Fruit fly (Drosophila melanogaster) whole organism, prepupa: ENCODE measurements around the gene niki.

ENCODE experiments used
- CG10631 ChIP-seq: fragments of 200-800 bp; sonication (Bioruptor generic); optimal IDR thresholded peaks from 2 replicates; lab custom pipeline; 2016; ENCODE audit warnings: missing biosample characterization, missing genetic modification characterization
- CG11294 ChIP-seq: fragments of 200-800 bp; sonication (Bioruptor generic); IDR thresholded peaks from 2 replicates; pipeline ENCODE4 v1.3.6; 2022; ENCODE audit warnings: missing biosample characterization, missing genetic modification characterization
- CG11762 ChIP-seq: fragments of 200-800 bp; sonication (Bioruptor generic); optimal IDR thresholded peaks from 3 replicates; lab custom pipeline; 2016; ENCODE audit warnings: missing biosample characterization, missing genetic modification characterization; ENCODE audit not compliant: insufficient read depth
- CG11902 ChIP-seq: fragments of 200-800 bp; sonication (Bioruptor generic); optimal IDR thresholded peaks from 3 replicates; lab custom pipeline; 2016; ENCODE audit warnings: missing biosample characterization, missing genetic modification characterization
- CG16779 ChIP-seq: fragments of 200-800 bp; sonication (Bioruptor generic); optimal IDR thresholded peaks from 3 replicates; lab custom pipeline; 2017; ENCODE audit warnings: missing biosample characterization, mild to moderate bottlenecking, missing genetic modification characterization
- CG31627 ChIP-seq: fragments of 200-800 bp; sonication (Bioruptor generic); optimal IDR thresholded peaks from 3 replicates; lab custom pipeline; 2016; ENCODE audit warnings: missing biosample characterization, missing genetic modification characterization
- CG34406 ChIP-seq: fragments of 200-800 bp; sonication (Bioruptor generic); optimal IDR thresholded peaks from 3 replicates; lab custom pipeline; 2016; ENCODE audit warnings: missing biosample characterization, missing genetic modification characterization
- CG4318 ChIP-seq: fragments of 200-800 bp; sonication (Bioruptor generic); optimal IDR thresholded peaks from 3 replicates; lab custom pipeline; 2017; ENCODE audit warnings: missing biosample characterization, mild to moderate bottlenecking, missing genetic modification characterization
- CG6163 ChIP-seq: fragments of 200-800 bp; sonication (Bioruptor generic); IDR thresholded peaks from 3 replicates; pipeline ENCODE4 v1.3.6; 2022; ENCODE audit warnings: missing biosample characterization, missing genetic modification characterization
- CG6792 ChIP-seq: fragments of 200-800 bp; sonication (Bioruptor generic); optimal IDR thresholded peaks from 3 replicates; lab custom pipeline; 2016; ENCODE audit warnings: missing biosample characterization, missing genetic modification characterization
- CG6854 ChIP-seq: fragments of 200-800 bp; sonication (Bioruptor generic); optimal IDR thresholded peaks from 2 replicates; lab custom pipeline; 2017; ENCODE audit warnings: missing biosample characterization, mild to moderate bottlenecking, missing genetic modification characterization
- CG7368 ChIP-seq: fragments of 200-800 bp; sonication (Bioruptor generic); optimal IDR thresholded peaks from 3 replicates; lab custom pipeline; 2016; ENCODE audit warnings: missing biosample characterization, missing genetic modification characterization
- CG9139 ChIP-seq: fragments of 200-800 bp; sonication (Bioruptor generic); optimal IDR thresholded peaks from 3 replicates; lab custom pipeline; 2017; ENCODE audit warnings: missing biosample characterization, mild to moderate bottlenecking, missing genetic modification characterization
- Eip78C ChIP-seq: fragments of 200-800 bp; sonication (Bioruptor generic); peaks from one replicate; lab custom pipeline; 2016; ENCODE audit warnings: missing biosample characterization, missing genetic modification characterization
- Eip93F ChIP-seq: fragments of 200-800 bp; sonication (Bioruptor generic); optimal IDR thresholded peaks from 2 replicates; lab custom pipeline; 2016; ENCODE audit warnings: missing biosample characterization, mild to moderate bottlenecking, missing genetic modification characterization
- Ets21C ChIP-seq: fragments of 200-800 bp; sonication (Bioruptor generic); optimal IDR thresholded peaks from 3 replicates; lab custom pipeline; 2016; ENCODE audit warnings: missing biosample characterization, missing genetic modification characterization
- Ets96B ChIP-seq: fragments of 200-800 bp; optimal IDR thresholded peaks from 2 replicates; lab custom pipeline; 2019; ENCODE audit warnings: missing biosample characterization, mild to moderate bottlenecking, missing genetic modification characterization, moderate library complexity
- Gug ChIP-seq: fragments of 200-800 bp; sonication (Bioruptor generic); IDR thresholded peaks from 2 replicates; pipeline ENCODE4 v1.3.6; 2022; ENCODE audit warnings: missing biosample characterization, missing genetic modification characterization
- Lpt ChIP-seq: fragments of 200-800 bp; sonication (Bioruptor generic); optimal IDR thresholded peaks from 3 replicates; lab custom pipeline; 2016; ENCODE audit warnings: missing biosample characterization, missing genetic modification characterization
- OdsH ChIP-seq: fragments of 200-800 bp; sonication (Bioruptor generic); optimal IDR thresholded peaks from 3 replicates; lab custom pipeline; 2016; ENCODE audit warnings: missing biosample characterization, missing genetic modification characterization
- Smox ChIP-seq: fragments of 200-800 bp; sonication (Bioruptor generic); optimal IDR thresholded peaks from 3 replicates; lab custom pipeline; 2016; ENCODE audit warnings: missing biosample characterization, missing genetic modification characterization
- Sox102F ChIP-seq: fragments of 200-800 bp; sonication (Bioruptor generic); optimal IDR thresholded peaks from 2 replicates; lab custom pipeline; 2016; ENCODE audit warnings: missing biosample characterization, mild to moderate bottlenecking, missing genetic modification characterization
- Sox15 ChIP-seq: fragments of 200-800 bp; sonication (Bioruptor generic); optimal IDR thresholded peaks from 3 replicates; lab custom pipeline; 2016; ENCODE audit warnings: missing biosample characterization, missing genetic modification characterization
- achi ChIP-seq: fragments of 200-800 bp; sonication (Bioruptor generic); optimal IDR thresholded peaks from 3 replicates; lab custom pipeline; 2016; ENCODE audit warnings: missing biosample characterization, missing genetic modification characterization
- cyc ChIP-seq: fragments of 200-800 bp; sonication (Bioruptor generic); optimal IDR thresholded peaks from 3 replicates; lab custom pipeline; 2016; ENCODE audit warnings: missing biosample characterization, missing genetic modification characterization
- esn ChIP-seq: fragments of 200-800 bp; sonication (Bioruptor generic); optimal IDR thresholded peaks from 2 replicates; lab custom pipeline; 2016; ENCODE audit warnings: missing biosample characterization, mild to moderate bottlenecking, missing genetic modification characterization, moderate library complexity
- fd59A ChIP-seq: fragments of 200-800 bp; sonication (Bioruptor generic); optimal IDR thresholded peaks from 2 replicates; lab custom pipeline; 2017; ENCODE audit warnings: missing biosample characterization, mild to moderate bottlenecking, missing genetic modification characterization, missing genetic modification reagents
- fd85E ChIP-seq: fragments of 200-800 bp; sonication (Bioruptor generic); optimal IDR thresholded peaks from 3 replicates; lab custom pipeline; 2016; ENCODE audit warnings: missing biosample characterization, missing genetic modification characterization
- fkh ChIP-seq: fragments of 200-800 bp; sonication (Bioruptor generic); optimal IDR thresholded peaks from 3 replicates; lab custom pipeline; 2017; ENCODE audit warnings: missing biosample characterization, mild to moderate bottlenecking, missing genetic modification characterization, moderate library complexity
- lz ChIP-seq: fragments of 200-800 bp; sonication (Bioruptor generic); optimal IDR thresholded peaks from 3 replicates; lab custom pipeline; 2016; ENCODE audit warnings: missing biosample characterization, missing genetic modification characterization
- net ChIP-seq: fragments of 200-800 bp; sonication (Bioruptor generic); optimal IDR thresholded peaks from 3 replicates; lab custom pipeline; 2016; ENCODE audit warnings: missing biosample characterization, missing genetic modification characterization
- ss ChIP-seq, 2 experiments: fragments of 200-800 bp; sonication (Bioruptor generic); optimal IDR thresholded peaks; 2 replicates in 1 of 2; 3 replicates in 1 of 2; lab custom pipeline; 2017 to 2018; ENCODE audit warnings: mild to moderate bottlenecking in 2 of 2, missing biosample characterization in 2 of 2, missing genetic modification characterization in 2 of 2, moderate library complexity in 1 of 2
- svp ChIP-seq: fragments of 200-800 bp; sonication (Bioruptor generic); peaks from one replicate; lab custom pipeline; 2016; ENCODE audit warnings: missing biosample characterization, missing genetic modification characterization
- vri ChIP-seq: fragments of 200-800 bp; sonication (Bioruptor generic); optimal IDR thresholded peaks from 3 replicates; lab custom pipeline; 2016; ENCODE audit warnings: missing biosample characterization, mild to moderate bottlenecking, missing genetic modification characterization

The niki gene

DNA sequence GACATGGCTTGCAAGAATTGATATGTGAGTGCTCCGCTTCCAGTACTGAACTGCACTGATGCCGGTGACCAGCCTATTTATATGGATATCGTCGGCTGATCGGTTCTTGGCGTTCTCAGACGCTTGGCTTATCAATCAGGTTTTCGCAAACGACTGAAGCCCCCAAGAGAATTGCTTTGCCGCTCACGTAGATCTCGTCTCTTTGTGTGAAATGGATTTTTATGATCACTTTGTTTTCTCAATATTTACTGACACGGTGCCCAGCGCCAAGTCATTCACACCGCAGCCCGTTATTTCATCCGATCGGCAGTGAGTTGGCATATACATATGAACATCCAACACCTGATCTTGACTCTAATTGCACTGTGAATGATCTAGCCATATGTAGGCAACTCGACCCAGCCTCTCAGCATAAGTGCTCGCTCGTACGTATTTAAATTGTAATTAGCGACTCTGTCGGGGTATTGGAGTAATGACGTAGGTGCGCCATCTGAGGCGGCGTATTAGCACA lies 34.9 kb upstream of the niki start, which contains the start of gene CG13639:
CG13639 (minus strand) TSS at position 51 of the 511 bp plus-strand sequence.
- peak in 1 of 2 experiments; percentile 51 for TF ChIP-seq ss (GFP tag; optimal IDR thresholded peaks at IDR 0.05; lab: Kevin White, UChicago)
- peak; percentile 69 for TF ChIP-seq Eip78C (GFP tag; lab: Kevin White, UChicago)
- TF ChIP-seq Ets21C (GFP tag; lab: Kevin White, UChicago) = no peak
- no peak for TF ChIP-seq fd59A (GFP tag; lab: Kevin White, UChicago)
- TF ChIP-seq CG6163 (GFP tag; lab: Robert Waterston, UW) = 0 out of 3 replicates have a peak, but pooled peaks have one; percentile 24
- no peak for TF ChIP-seq CG11902 (GFP tag; lab: Kevin White, UChicago)
- no peak for TF ChIP-seq Sox102F
- TF ChIP-seq CG9139 (GFP tag; lab: Kevin White, UChicago) = peak; percentile 27
- TF ChIP-seq CG16779 (tag; lab: Kevin White, UChicago) = no peak

DNA sequence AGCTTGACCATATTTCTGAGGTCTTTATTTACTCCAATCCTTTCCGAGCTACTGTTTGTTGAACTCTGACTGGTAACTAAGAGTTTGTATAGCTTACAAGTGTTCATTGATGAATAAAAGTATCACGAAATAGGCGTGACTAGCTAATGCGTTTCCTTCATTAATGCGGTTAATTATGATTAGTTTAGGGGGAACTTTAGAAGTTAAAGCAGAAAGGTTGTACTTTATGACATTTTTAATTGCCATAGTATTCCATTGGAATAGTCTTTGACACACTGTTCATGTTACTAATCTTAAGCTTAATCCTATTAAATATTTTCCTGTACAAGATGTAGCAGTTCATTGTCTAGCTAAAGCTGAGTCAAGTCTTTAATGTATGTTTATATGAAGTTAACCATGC lies 34.3 kb upstream of the niki start, which contains the start of gene ppk22:
ppk22 (minus strand) TSS at position 101 of the 400 bp plus-strand sequence.
- TF ChIP-seq CG31627 (GFP tag; lab: Kevin White, UChicago) (no peak), Lpt (GFP tag; lab: Kevin White, UChicago) (no peak), CG10631 (GFP tag; lab: Kevin White, UChicago) (no peak), CG7368 (GFP tag; lab: Kevin White, UChicago) (no peak), CG9139 (GFP tag; lab: Kevin White, UChicago) (no peak), esn (GFP tag; lab: Kevin White, UChicago) (no peak), Sox15 (GFP tag; lab: Kevin White, UChicago) (no peak), Smox (GFP tag; lab: Kevin White, UChicago) (no peak), fkh (GFP tag; lab: Kevin White, UChicago) (no peak), Sox102F (no peak), fd59A (GFP tag; lab: Kevin White, UChicago) (no peak), CG11294 (GFP tag; lab: Robert Waterston, UW) (no peak), CG34406 (GFP tag; lab: Kevin White, UChicago) (no peak), CG11762 (GFP tag; lab: Kevin White, UChicago) (no peak), Ets96B (tag; lab: Kevin White, UChicago) (no peak), achi (GFP tag; lab: Kevin White, UChicago) (no peak), net (GFP tag; lab: Kevin White, UChicago) (no peak)

DNA sequence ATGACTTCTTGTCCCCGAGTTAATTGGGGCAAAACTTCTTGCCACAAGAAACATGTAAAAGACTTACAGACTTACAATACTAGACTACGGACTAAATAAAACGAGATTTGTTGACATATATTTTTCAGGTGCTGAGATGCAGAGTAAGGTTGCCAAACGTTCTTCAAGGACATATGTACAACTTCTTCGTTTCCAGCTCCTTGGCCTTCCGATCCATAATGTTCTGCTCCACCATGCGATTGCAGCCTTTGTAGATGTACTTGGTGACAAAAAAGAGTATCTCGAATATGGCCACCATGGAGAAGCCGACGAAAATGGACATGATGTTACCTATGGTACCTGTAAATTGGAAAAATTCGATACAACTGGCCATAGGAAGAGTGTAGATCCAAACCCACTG lies 32.0 kb upstream of the niki start, which contains the start of gene CAH4:
CAH4 (minus strand) TSS at position 101 of the 400 bp plus-strand sequence.
- no peak for TF ChIP-seq fd85E (GFP tag; lab: Kevin White, UChicago)
- TF ChIP-seq lz = no peak
- TF ChIP-seq CG9139 (GFP tag; lab: Kevin White, UChicago) = no peak
- TF ChIP-seq CG31627 (GFP tag; lab: Kevin White, UChicago) = no peak
- TF ChIP-seq CG11902 (GFP tag; lab: Kevin White, UChicago) = no peak
- no peak for TF ChIP-seq CG11762 (GFP tag; lab: Kevin White, UChicago)
- no peak for TF ChIP-seq CG7368 (GFP tag; lab: Kevin White, UChicago)
- no peak for TF ChIP-seq Gug (GFP tag; lab: Robert Waterston, UW)
- TF ChIP-seq OdsH (GFP tag; lab: Kevin White, UChicago) = no peak
- no peak for TF ChIP-seq CG6792 (GFP tag; lab: Kevin White, UChicago)
- no peak for TF ChIP-seq CG4318 (GFP tag; lab: Kevin White, UChicago)
- no peak for TF ChIP-seq Eip78C (GFP tag; lab: Kevin White, UChicago)
- TF ChIP-seq CG11294 (GFP tag; lab: Robert Waterston, UW) = no peak
- no peak for TF ChIP-seq svp (GFP tag; lab: Kevin White, UChicago)
- TF ChIP-seq cyc (GFP tag; lab: Kevin White, UChicago) = no peak
- no peak for TF ChIP-seq fkh (GFP tag; lab: Kevin White, UChicago)
- no peak for TF ChIP-seq vri
- TF ChIP-seq CG6854 (GFP tag; lab: Kevin White, UChicago) = no peak
- no peak for TF ChIP-seq net (GFP tag; lab: Kevin White, UChicago)
- no peak for TF ChIP-seq Eip93F
